Fruit fly (Drosophila melanogaster) whole organism, wandering third instar larva: Measurements from ENCODE around the gene CG12010.

Experiments
- Dfd ChIP-seq: fragments of >200 bp; optimal IDR thresholded peaks from 2 replicates; lab custom pipeline; 2017; ENCODE audit warnings: missing biosample characterization, missing genetic modification characterization
- GATAd ChIP-seq: sonication (Bioruptor generic); optimal IDR thresholded peaks from 2 replicates; lab custom pipeline; 2016; ENCODE audit warnings: missing biosample characterization, missing genetic modification characterization
- HLH106 ChIP-seq: fragments of 200-800 bp; optimal IDR thresholded peaks from 3 replicates; lab custom pipeline; 2019; ENCODE audit warnings: missing biosample characterization, mild to moderate bottlenecking, missing genetic modification characterization, moderate library complexity
- Mio ChIP-seq: sonication (Bioruptor generic); optimal IDR thresholded peaks from 2 replicates; lab custom pipeline; 2016; ENCODE audit warnings: missing biosample characterization, missing genetic modification characterization
- Myc ChIP-seq: fragments of >200 bp; optimal IDR thresholded peaks from 2 replicates; lab custom pipeline; 2017
- OdsH ChIP-seq: fragments of 200-800 bp; sonication (Bioruptor generic); optimal IDR thresholded peaks from 2 replicates; lab custom pipeline; 2016; ENCODE audit warnings: missing biosample characterization, mild to moderate bottlenecking, missing genetic modification characterization
- ey ChIP-seq: fragments of 200-800 bp; sonication (Bioruptor generic); optimal IDR thresholded peaks from 2 replicates; lab custom pipeline; 2016; ENCODE audit warnings: missing biosample characterization, missing genetic modification characterization
- fru ChIP-seq: fragments of 200-800 bp; sonication (Bioruptor generic); optimal IDR thresholded peaks from 3 replicates; lab custom pipeline; 2016; ENCODE audit warnings: missing biosample characterization, mild to moderate bottlenecking, missing genetic modification characterization
- sage ChIP-seq: fragments of 200-800 bp; sonication (Bioruptor generic); optimal IDR thresholded peaks from 2 replicates; lab custom pipeline; 2016; ENCODE audit warnings: missing biosample characterization, mild to moderate bottlenecking, missing genetic modification characterization

DNA sequence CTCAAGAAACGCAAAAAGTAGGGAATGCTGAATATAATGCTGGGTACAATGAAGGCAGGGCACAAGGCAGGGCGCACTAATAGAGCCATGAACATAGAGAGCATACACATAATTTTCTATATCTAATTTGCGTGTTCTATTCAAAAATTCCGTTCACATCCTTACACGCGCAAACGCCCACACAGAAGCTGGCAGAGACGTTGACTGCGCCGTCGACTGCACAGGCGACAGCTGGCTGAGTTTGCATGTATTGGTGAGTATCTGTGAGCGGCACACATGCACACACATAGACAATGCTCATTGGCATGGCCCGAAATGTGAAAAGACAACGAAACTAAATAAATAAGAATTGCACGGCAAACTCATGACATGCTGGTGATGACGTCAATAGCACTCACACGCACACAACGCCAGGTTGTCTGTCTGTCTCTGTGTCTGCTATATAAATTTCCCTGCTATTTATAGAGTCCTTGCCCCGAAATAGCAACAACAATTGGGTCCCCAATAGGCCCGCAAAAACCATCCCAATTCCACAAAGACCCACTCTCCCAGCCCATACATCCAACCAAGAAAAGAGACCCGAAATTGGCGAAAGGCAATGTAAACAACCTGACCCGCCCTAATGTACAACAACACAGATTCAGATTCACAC is 37.0 kb downstream of the CG12010 start:
- TF ChIP-seq Dfd (GFP tag; lab: Kevin White, UChicago) (no peak), ey (GFP tag; lab: Kevin White, UChicago) (no peak), fru (GFP tag; lab: Kevin White, UChicago) (no peak), Mio (no peak), HLH106 (no peak), Myc (lab: Kevin White, UChicago) (no peak), OdsH (no peak), sage (GFP tag; lab: Kevin White, UChicago) (no peak), GATAd (GFP tag; lab: Kevin White, UChicago) (no peak)
